Worm (Caenorhabditis elegans): ENCODE results near the gene him-18.

DNA sequence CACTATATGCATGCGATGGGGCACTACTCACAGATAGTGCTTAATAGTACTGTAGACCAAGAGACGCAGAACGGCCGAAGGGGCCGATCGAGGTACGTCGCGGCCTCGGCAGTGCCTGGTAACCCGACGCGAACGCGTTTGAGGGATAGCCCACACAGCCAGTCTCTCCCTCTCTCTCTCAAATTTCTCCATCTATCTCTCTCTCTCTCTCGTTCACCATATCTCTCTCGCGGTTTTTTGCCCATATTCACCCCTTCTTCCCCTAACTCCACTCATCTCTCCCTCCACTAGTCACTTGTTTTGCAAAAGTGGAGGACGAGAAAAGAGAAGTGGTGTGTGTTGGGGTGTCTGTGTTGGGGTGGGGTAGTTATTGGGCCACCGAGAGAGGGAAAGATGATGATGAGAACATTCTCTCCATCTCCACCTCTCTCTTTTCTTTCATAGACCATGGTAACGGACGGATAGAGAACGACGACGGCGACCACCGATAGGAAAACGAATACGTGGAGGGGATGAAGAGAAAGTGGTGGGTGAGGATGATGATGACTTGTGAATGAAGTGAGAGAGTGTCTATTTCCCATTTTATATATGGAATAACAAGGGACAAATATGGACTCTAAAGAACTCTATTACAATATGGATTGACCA lies 48.1 kb downstream of the him-18 start:
- TF ChIP-seq unc-62 (GFP tag; optimal IDR thresholded peaks at IDR 0.05) (no peak), elt-3 (tag; optimal IDR thresholded peaks at IDR 0.05) (no peak), nhr-10 (tag; optimal IDR thresholded peaks at IDR 0.05) (no peak), aly-2 (tag; optimal IDR thresholded peaks at IDR 0.05) (no peak), zag-1 (tag; optimal IDR thresholded peaks at IDR 0.05) (peak; percentile 46), mdl-1 (tag; optimal IDR thresholded peaks at IDR 0.05) (peak; percentile 5 to 15), nhr-11 (tag; optimal IDR thresholded peaks at IDR 0.05) (no peak), lin-13 (GFP tag; optimal IDR thresholded peaks at IDR 0.05) (peak; percentile 29), alr-1 (tag; optimal IDR thresholded peaks at IDR 0.05) (no peak)

All from whole organism, L2 larva.